Fruit fly (Drosophila melanogaster) whole organism, embryonic: ENCODE results near the gene CG11263.

Experiments used
- Antp ChIP-seq: fragments of 200-800 bp; sonication (Bioruptor generic); optimal IDR thresholded peaks from 3 replicates; lab custom pipeline; 2016; ENCODE audit warnings: missing biosample characterization, missing genetic modification characterization
- Bdp1 ChIP-seq: fragments of 200-800 bp; sonication (Bioruptor generic); optimal IDR thresholded peaks from 3 replicates; lab custom pipeline; 2016; ENCODE audit warnings: missing biosample characterization, missing genetic modification characterization
- CG10209 ChIP-seq: fragments of 200-800 bp; sonication (Bioruptor generic); optimal IDR thresholded peaks from 3 replicates; lab custom pipeline; 2017; ENCODE audit warnings: missing biosample characterization, mild to moderate bottlenecking, missing genetic modification characterization, missing genetic modification reagents
- CG10321 ChIP-seq: fragments of 200-800 bp; sonication (Bioruptor generic); IDR thresholded peaks from 2 replicates; pipeline ENCODE4 v1.3.6; 2022; ENCODE audit warnings: missing biosample characterization, missing genetic modification characterization
- CG10543 ChIP-seq: fragments of 200-800 bp; sonication (Bioruptor generic); optimal IDR thresholded peaks from 3 replicates; lab custom pipeline; 2017; ENCODE audit warnings: missing biosample characterization, mild to moderate bottlenecking, missing genetic modification characterization, moderate library complexity
- CG10654 ChIP-seq: fragments of 200-800 bp; sonication (Bioruptor generic); optimal IDR thresholded peaks from 2 replicates; lab custom pipeline; 2016; ENCODE audit warnings: missing biosample characterization, missing genetic modification characterization
- CG11695 ChIP-seq: fragments of 200-800 bp; sonication (Bioruptor generic); IDR thresholded peaks from 3 replicates; pipeline ENCODE4 v1.3.6; 2022; ENCODE audit warnings: missing biosample characterization, missing genetic modification characterization
- CG1233 ChIP-seq: fragments of 200-800 bp; sonication (Bioruptor generic); optimal IDR thresholded peaks from 4 replicates; lab custom pipeline; 2018; ENCODE audit warnings: missing biosample characterization, mild to moderate bottlenecking, missing genetic modification characterization
- CG12769 ChIP-seq: fragments of 200-800 bp; sonication (Bioruptor generic); optimal IDR thresholded peaks from 2 replicates; lab custom pipeline; 2019; ENCODE audit warnings: missing biosample characterization, mild to moderate bottlenecking, missing genetic modification characterization, moderate library complexity
- CG13296 ChIP-seq: fragments of 200-800 bp; sonication (Bioruptor generic); optimal IDR thresholded peaks from 3 replicates; lab custom pipeline; 2018; ENCODE audit warnings: missing biosample characterization, mild to moderate bottlenecking, missing genetic modification characterization
- CG14710 ChIP-seq: fragments of 200-800 bp; sonication (Bioruptor generic); optimal IDR thresholded peaks from 3 replicates; lab custom pipeline; 2019; ENCODE audit warnings: missing biosample characterization, mild to moderate bottlenecking, missing genetic modification characterization, moderate library complexity
- CG15011 ChIP-seq: fragments of 200-800 bp; sonication (Bioruptor generic); optimal IDR thresholded peaks from 3 replicates; lab custom pipeline; 2018; ENCODE audit warnings: missing biosample characterization, mild to moderate bottlenecking, missing genetic modification characterization
- CG15073 ChIP-seq: fragments of 200-800 bp; sonication (Bioruptor generic); optimal IDR thresholded peaks from 2 replicates; lab custom pipeline; 2016; ENCODE audit warnings: missing biosample characterization, missing genetic modification characterization
- CG15269 ChIP-seq: fragments of 200-800 bp; sonication (Bioruptor generic); optimal IDR thresholded peaks from 2 replicates; lab custom pipeline; 2018; ENCODE audit warnings: missing biosample characterization, mild to moderate bottlenecking, missing genetic modification characterization, moderate library complexity
- CG15514 ChIP-seq: fragments of 200-800 bp; sonication (Bioruptor generic); optimal IDR thresholded peaks from 3 replicates; lab custom pipeline; 2017; ENCODE audit warnings: missing biosample characterization, missing genetic modification characterization, mild to moderate bottlenecking, moderate library complexity, missing genetic modification reagents
- CG1603 ChIP-seq: fragments of 200-800 bp; sonication (Bioruptor generic); optimal IDR thresholded peaks from 2 replicates; lab custom pipeline; 2019; ENCODE audit warnings: missing biosample characterization, mild to moderate bottlenecking, missing genetic modification characterization, moderate library complexity
- CG16813 ChIP-seq: fragments of 200-800 bp; sonication (Bioruptor generic); IDR thresholded peaks from 3 replicates; pipeline ENCODE4 v1.3.6; 2022; ENCODE audit warnings: missing biosample characterization, missing genetic modification characterization; ENCODE audit not compliant: partially characterized antibody
- CG2129 ChIP-seq: fragments of 200-800 bp; sonication (Bioruptor generic); IDR thresholded peaks from 2 replicates; pipeline ENCODE4 v1.3.6; 2022; ENCODE audit warnings: missing biosample characterization, missing genetic modification characterization; ENCODE audit not compliant: partially characterized antibody
- CG33557 ChIP-seq: fragments of 200-800 bp; sonication (Bioruptor generic); optimal IDR thresholded peaks from 2 replicates; lab custom pipeline; 2019; ENCODE audit warnings: missing biosample characterization, mild to moderate bottlenecking, missing genetic modification characterization, moderate library complexity
- CG34376 ChIP-seq: fragments of 200-800 bp; sonication (Bioruptor generic); optimal IDR thresholded peaks from 2 replicates; lab custom pipeline; 2018; ENCODE audit warnings: missing biosample characterization, mild to moderate bottlenecking, missing genetic modification characterization
- CG34422 ChIP-seq: fragments of 200-800 bp; sonication (Bioruptor generic); IDR thresholded peaks from 3 replicates; pipeline ENCODE4 v1.3.6; 2022; ENCODE audit warnings: missing biosample characterization, missing genetic modification characterization
- CG6854 ChIP-seq: fragments of 200-800 bp; sonication (Bioruptor generic); optimal IDR thresholded peaks from 3 replicates; lab custom pipeline; 2017; ENCODE audit warnings: missing biosample characterization, mild to moderate bottlenecking, missing genetic modification characterization
- CG7987 ChIP-seq: fragments of 200-800 bp; sonication (Bioruptor generic); optimal IDR thresholded peaks from 2 replicates; lab custom pipeline; 2018; ENCODE audit warnings: missing biosample characterization, mild to moderate bottlenecking, missing genetic modification characterization, moderate library complexity
- CG9876 ChIP-seq: fragments of 200-800 bp; sonication (Bioruptor generic); optimal IDR thresholded peaks from 2 replicates; lab custom pipeline; 2016; ENCODE audit warnings: missing biosample characterization, missing genetic modification characterization
- D ChIP-seq, 2 experiments: fragments of 200-800 bp in 1 of 2; fragments of >200 bp in 1 of 2; sonication (Bioruptor generic) in 1 of 2; optimal IDR thresholded peaks; 2 replicates in 1 of 2; 3 replicates in 1 of 2; lab custom pipeline; 2017; ENCODE audit warnings: mild to moderate bottlenecking in 1 of 2, missing biosample characterization in 1 of 2, missing genetic modification characterization in 1 of 2, missing genetic modification reagents in 1 of 2
- Dfd ChIP-seq, 2 experiments: fragments of >200 bp; optimal IDR thresholded peaks; 2 replicates each; lab custom pipeline; 2017; ENCODE audit warnings: missing biosample characterization in 2 of 2, missing genetic modification characterization in 2 of 2
- Dip3 ChIP-seq: fragments of 200-800 bp; sonication (Bioruptor generic); optimal IDR thresholded peaks from 3 replicates; lab custom pipeline; 2016; ENCODE audit warnings: missing biosample characterization, missing genetic modification characterization
- Hmr ChIP-seq: fragments of 200-800 bp; sonication (Bioruptor generic); optimal IDR thresholded peaks from 3 replicates; lab custom pipeline; 2017; ENCODE audit warnings: mild to moderate bottlenecking, missing biosample characterization, missing genetic modification reagents, missing genetic modification characterization
- Hr51 ChIP-seq, 2 experiments: fragments of 200-800 bp; sonication (Bioruptor generic); optimal IDR thresholded peaks; 2 replicates in 1 of 2; 3 replicates in 1 of 2; lab custom pipeline; 2016 to 2018; ENCODE audit warnings: missing biosample characterization in 2 of 2, missing genetic modification characterization in 2 of 2, mild to moderate bottlenecking in 1 of 2, moderate library complexity in 1 of 2
- NC2β ChIP-seq: fragments of 200-800 bp; sonication (Bioruptor generic); optimal IDR thresholded peaks from 2 replicates; lab custom pipeline; 2016; ENCODE audit warnings: missing biosample characterization, missing genetic modification characterization
- Nf-YA ChIP-seq: fragments of 200-800 bp; sonication (Bioruptor generic); IDR thresholded peaks from 2 replicates; pipeline ENCODE4 v1.3.6; 2022; ENCODE audit warnings: missing biosample characterization, missing genetic modification characterization
- Ravus ChIP-seq: fragments of 200-800 bp; sonication (Bioruptor generic); IDR thresholded peaks from 2 replicates; pipeline ENCODE4 v1.3.6; 2022; ENCODE audit warnings: missing biosample characterization, missing genetic modification characterization
- Tbp ChIP-seq: fragments of >200 bp; optimal IDR thresholded peaks from 2 replicates; lab custom pipeline; 2018; ENCODE audit warnings: missing biosample characterization, missing genetic modification characterization
- ap ChIP-seq: fragments of 200-800 bp; sonication (Bioruptor generic); IDR thresholded peaks from 2 replicates; pipeline ENCODE4 v1.3.6; 2022; ENCODE audit warnings: missing biosample characterization, missing genetic modification characterization
- bab2 ChIP-seq: fragments of 200-800 bp; sonication (Bioruptor generic); optimal IDR thresholded peaks from 2 replicates; lab custom pipeline; 2016; ENCODE audit warnings: missing biosample characterization, missing genetic modification characterization
- da ChIP-seq: fragments of 200-800 bp; sonication (Bioruptor generic); optimal IDR thresholded peaks from 2 replicates; lab custom pipeline; 2016; ENCODE audit warnings: missing biosample characterization, missing genetic modification characterization
- dan ChIP-seq: fragments of 200-800 bp; sonication (Bioruptor generic); IDR thresholded peaks from 2 replicates; pipeline ENCODE4 v1.3.6; 2022; ENCODE audit warnings: missing biosample characterization, missing genetic modification characterization
- dpn ChIP-seq, 2 experiments: fragments of 200-800 bp; sonication (Bioruptor generic); optimal IDR thresholded peaks; 3 replicates each; lab custom pipeline; 2016; ENCODE audit warnings: missing biosample characterization in 2 of 2, missing genetic modification characterization in 2 of 2
- exex ChIP-seq: fragments of 200-800 bp; sonication (Bioruptor generic); optimal IDR thresholded peaks from 4 replicates; lab custom pipeline; 2018; ENCODE audit warnings: missing biosample characterization, mild to moderate bottlenecking, missing genetic modification characterization, moderate library complexity
- hbn ChIP-seq: fragments of 200-800 bp; sonication (Bioruptor generic); IDR thresholded peaks from 2 replicates; pipeline ENCODE4 v1.3.6; 2022; ENCODE audit warnings: missing biosample characterization, missing genetic modification characterization; ENCODE audit not compliant: partially characterized antibody
- kah ChIP-seq: fragments of 200-800 bp; sonication (Bioruptor generic); optimal IDR thresholded peaks from 2 replicates; lab custom pipeline; 2018; ENCODE audit warnings: missing biosample characterization, mild to moderate bottlenecking, missing genetic modification characterization
- lbe ChIP-seq: fragments of 200-800 bp; sonication (Bioruptor generic); optimal IDR thresholded peaks from 2 replicates; lab custom pipeline; 2016; ENCODE audit warnings: missing biosample characterization, mild to moderate bottlenecking, missing genetic modification characterization
- lola ChIP-seq, 3 experiments: fragments of >200 bp in 2 of 3; fragments of 200-800 bp in 1 of 3; sonication (Bioruptor generic) in 1 of 3; optimal IDR thresholded peaks; 2 replicates each; lab custom pipeline; 2017 to 2019; ENCODE audit warnings: missing biosample characterization in 3 of 3, missing genetic modification characterization in 3 of 3, mild to moderate bottlenecking in 1 of 3, moderate library complexity in 1 of 3
- oc ChIP-seq: fragments of 200-800 bp; sonication (Bioruptor generic); optimal IDR thresholded peaks from 2 replicates; lab custom pipeline; 2018; ENCODE audit warnings: missing biosample characterization, mild to moderate bottlenecking, missing genetic modification characterization, moderate library complexity
- phol ChIP-seq: fragments of 200-800 bp; sonication (Bioruptor generic); optimal IDR thresholded peaks from 3 replicates; lab custom pipeline; 2018; ENCODE audit warnings: missing biosample characterization, mild to moderate bottlenecking, missing genetic modification characterization, moderate library complexity
- sob ChIP-seq: fragments of 200-800 bp; sonication (Bioruptor generic); IDR thresholded peaks from 2 replicates; pipeline ENCODE4 v1.3.6; 2022; ENCODE audit warnings: missing biosample characterization, missing genetic modification characterization
- tin ChIP-seq: fragments of 200-800 bp; sonication (Bioruptor generic); optimal IDR thresholded peaks from 3 replicates; lab custom pipeline; 2016; ENCODE audit warnings: missing biosample characterization, missing genetic modification characterization
- tll ChIP-seq, 2 experiments: fragments of 200-800 bp in 1 of 2; fragments of >200 bp in 1 of 2; sonication (Bioruptor generic) in 1 of 2; optimal IDR thresholded peaks; 2 replicates each; lab custom pipeline; 2017 to 2019; ENCODE audit warnings: missing biosample characterization in 2 of 2, missing genetic modification characterization in 2 of 2, mild to moderate bottlenecking in 1 of 2, moderate library complexity in 1 of 2

Gene CG11263

DNA sequence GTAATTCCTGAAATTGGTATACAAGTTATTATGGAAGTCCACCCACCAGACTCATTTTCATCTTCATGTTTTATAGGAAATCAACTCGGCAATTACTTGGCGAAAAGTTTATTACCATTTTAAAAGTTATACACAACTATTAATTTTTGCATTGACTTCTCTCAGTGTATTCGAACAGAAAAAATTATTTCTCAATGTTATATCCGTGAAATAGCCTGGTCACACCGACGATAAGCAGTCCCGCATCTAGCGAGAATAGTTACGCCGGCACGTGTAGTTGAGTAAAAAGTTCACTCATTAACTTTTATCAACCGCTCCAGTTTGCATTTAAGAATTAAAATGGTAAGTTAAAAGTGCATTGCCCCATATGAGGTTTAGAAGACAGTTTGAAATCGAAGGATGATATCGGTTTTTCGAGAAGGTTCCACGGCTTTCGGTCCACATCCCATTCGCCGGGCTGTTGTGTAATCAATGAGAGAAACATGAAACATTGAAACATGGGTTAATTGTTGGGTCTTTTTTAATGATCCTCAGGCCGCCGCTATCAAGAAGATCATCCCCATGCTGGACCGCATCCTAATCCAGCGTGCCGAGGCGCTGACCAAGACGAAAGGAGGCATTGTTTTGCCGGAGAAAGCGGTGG lies 9.3 kb downstream of the CG11263 start, which contains the start of gene CG11267 (continued):
- no peak for TF ChIP-seq CG16813 (GFP tag; lab: Robert Waterston, UW)
- peak; percentile 70 for TF ChIP-seq CG10321 (GFP tag; lab: Robert Waterston, UW)
- peak; percentile 56 for TF ChIP-seq Bdp1 (GFP tag; lab: Kevin White, UChicago)
- peak; percentile 86 for TF ChIP-seq CG1233
- no peak for TF ChIP-seq dan (GFP tag; lab: Robert Waterston, UW)
- peak; percentile 71 for TF ChIP-seq CG7987
- TF ChIP-seq exex (tag; lab: Kevin White, UChicago) = peak; percentile 67
- peak; percentile 91 for TF ChIP-seq CG13296 (GFP tag; lab: Kevin White, UChicago)
- peak; percentile 90 for TF ChIP-seq phol (tag; lab: Kevin White, UChicago)
- TF ChIP-seq Hr51 (GFP tag; optimal IDR thresholded peaks at IDR 0.05; lab: Kevin White, UChicago) = peak; percentile 67 to 83
- TF ChIP-seq Antp (GFP tag; lab: Kevin White, UChicago) = peak; percentile 69
- TF ChIP-seq tin (GFP tag; lab: Kevin White, UChicago) = peak; percentile 87
- peak; percentile 93 for TF ChIP-seq CG34422 (GFP tag; lab: Robert Waterston, UW)
- peak; percentile 71 for TF ChIP-seq CG34376 (GFP tag; lab: Kevin White, UChicago)
- TF ChIP-seq oc = peak; percentile 54
- TF ChIP-seq dpn (GFP tag; optimal IDR thresholded peaks at IDR 0.05; lab: Kevin White, UChicago) = peak; percentile 76
- TF ChIP-seq CG10654 (GFP tag; lab: Kevin White, UChicago) = peak; percentile 86
- TF ChIP-seq CG9876 (GFP tag; lab: Kevin White, UChicago) = peak; percentile 67
- peak; percentile 91 for TF ChIP-seq CG10543
- peak; percentile 90 for TF ChIP-seq Nf-YA (GFP tag; lab: Robert Waterston, UW)
- peak; percentile 93 for TF ChIP-seq sob
- TF ChIP-seq Ravus (GFP tag; lab: Robert Waterston, UW) = peak; percentile 57
- peak; percentile 91 for TF ChIP-seq ap
- TF ChIP-seq CG2129 = no peak
- peak; percentile 80 for TF ChIP-seq bab2 (GFP tag; lab: Kevin White, UChicago)
- no peak for TF ChIP-seq hbn (GFP tag; lab: Robert Waterston, UW)
- peak; percentile 82 for TF ChIP-seq CG15269 (tag; lab: Kevin White, UChicago)
- TF ChIP-seq CG11695 (GFP tag; lab: Robert Waterston, UW) = peak; percentile 86
- TF ChIP-seq CG6854 (GFP tag; lab: Kevin White, UChicago) = peak; percentile 77
- TF ChIP-seq NC2β (GFP tag; lab: Kevin White, UChicago) = peak; percentile 30
- TF ChIP-seq CG15011 (GFP tag; lab: Kevin White, UChicago) = peak; percentile 72
- peak; percentile 72 for TF ChIP-seq kah (GFP tag; lab: Kevin White, UChicago)
- peak in 1 of 3 experiments; percentile 59 for TF ChIP-seq lola (GFP tag; optimal IDR thresholded peaks at IDR 0.05; lab: Kevin White, UChicago)
- peak; percentile 81 for TF ChIP-seq Hmr (GFP tag; lab: Kevin White, UChicago)
- TF ChIP-seq lbe (GFP tag; lab: Kevin White, UChicago) = peak; percentile 64
- no peak for TF ChIP-seq tll (GFP tag; optimal IDR thresholded peaks at IDR 0.05; lab: Kevin White, UChicago)
- TF ChIP-seq CG1603 (tag; lab: Kevin White, UChicago) = peak; percentile 89
- peak; percentile 45 for TF ChIP-seq CG33557 (GFP tag; lab: Kevin White, UChicago)
- TF ChIP-seq CG14710 (tag; lab: Kevin White, UChicago) = peak; percentile 82
- no peak for TF ChIP-seq D (optimal IDR thresholded peaks at IDR 0.05; lab: Kevin White, UChicago)
- TF ChIP-seq D (GFP tag; optimal IDR thresholded peaks at IDR 0.05; lab: Kevin White, UChicago) = peak; percentile 75
- no peak for TF ChIP-seq CG15073 (GFP tag; lab: Kevin White, UChicago)
- peak; percentile 85 for TF ChIP-seq Dip3 (GFP tag; lab: Kevin White, UChicago)
- TF ChIP-seq CG10209 (GFP tag; lab: Kevin White, UChicago) = peak; percentile 75
- TF ChIP-seq CG15514 (GFP tag; lab: Kevin White, UChicago) = peak; percentile 77
- TF ChIP-seq Dfd (GFP tag; optimal IDR thresholded peaks at IDR 0.05; lab: Kevin White, UChicago) = no peak
- no peak for TF ChIP-seq Tbp
- TF ChIP-seq CG12769 (tag; lab: Kevin White, UChicago) = peak; percentile 83
- peak; percentile 32 for TF ChIP-seq da (GFP tag; lab: Kevin White, UChicago)
